Worm (Caenorhabditis elegans): ENCODE measurements around the gene nlp-70.

Gene nlp-70

DNA sequence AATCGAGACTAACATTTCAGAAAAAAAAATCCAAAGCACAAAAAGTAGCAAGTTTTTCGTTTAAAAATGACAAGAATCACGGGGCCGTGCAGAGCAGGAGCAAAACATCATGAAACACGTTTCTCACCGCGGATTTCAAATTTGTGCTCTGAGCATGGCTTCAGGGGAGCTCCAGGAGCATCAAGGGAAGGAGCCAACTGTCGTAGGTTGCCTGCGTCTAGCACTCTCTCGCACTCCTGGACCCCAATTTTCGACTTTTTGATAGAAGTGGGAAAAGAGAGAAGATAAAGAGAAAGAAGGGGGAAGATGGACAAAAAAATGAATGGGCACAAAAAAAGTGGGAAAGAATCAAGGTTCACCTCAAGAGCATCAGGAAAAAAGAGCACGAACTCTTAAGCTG lies 12.1 kb upstream of the nlp-70 start:
- no peak for TF ChIP-seq tab-1 (GFP tag; IDR thresholded peaks at IDR 0.05)
- TF ChIP-seq ref-1 (GFP tag; conservative IDR thresholded peaks at IDR 0.05), result no peak
- TF ChIP-seq ztf-29 (GFP tag; IDR thresholded peaks at IDR 0.05), result no peak
- TF ChIP-seq cog-1 (tag; optimal IDR thresholded peaks at IDR 0.05), result no peak
- TF ChIP-seq klf-2 (GFP tag; conservative IDR thresholded peaks at IDR 0.05), result no peak
- no peak for TF ChIP-seq med-1 (GFP tag; optimal IDR thresholded peaks at IDR 0.05; ENCODE audit: insufficient read depth)
- no peak for TF ChIP-seq flt-1 (GFP tag; IDR thresholded peaks at IDR 0.05)
- no peak for TF ChIP-seq T22C8.4 (GFP tag; IDR thresholded peaks at IDR 0.05)
- no peak for TF ChIP-seq ztf-23 (GFP tag; IDR thresholded peaks at IDR 0.05)

ce11 chrV:283953-284352 lies 11.2 kb upstream of the nlp-70 start:
- TF ChIP-seq klf-2 (GFP tag; conservative IDR thresholded peaks at IDR 0.05) (no peak), ztf-23 (GFP tag; IDR thresholded peaks at IDR 0.05) (no peak), tab-1 (GFP tag; IDR thresholded peaks at IDR 0.05) (no peak), flt-1 (GFP tag; IDR thresholded peaks at IDR 0.05) (no peak), ref-1 (GFP tag; conservative IDR thresholded peaks at IDR 0.05) (no peak), med-1 (GFP tag; optimal IDR thresholded peaks at IDR 0.05; ENCODE audit: insufficient read depth) (no peak), T22C8.4 (GFP tag; IDR thresholded peaks at IDR 0.05) (no peak), ztf-29 (GFP tag; IDR thresholded peaks at IDR 0.05) (no peak), cog-1 (tag; optimal IDR thresholded peaks at IDR 0.05) (no peak)

DNA sequence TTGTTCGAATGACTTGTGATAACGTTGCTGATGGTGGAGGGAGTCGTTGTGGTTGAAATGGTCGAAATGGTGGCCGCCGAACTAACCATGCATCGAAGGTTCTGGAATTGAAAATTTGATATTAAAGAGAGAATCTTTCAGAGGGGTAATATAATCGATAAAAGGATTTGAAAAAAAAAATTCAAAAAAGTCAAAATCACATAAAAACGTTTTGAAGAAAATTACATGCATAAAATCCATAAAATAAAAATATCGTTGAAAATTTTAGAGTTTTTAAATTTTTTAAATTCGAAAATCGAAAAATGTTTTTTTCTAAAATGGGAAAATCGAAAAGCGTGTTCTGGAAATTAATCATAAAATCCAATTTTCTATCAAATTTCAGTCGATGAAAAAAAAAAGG lies 8.9 kb upstream of the nlp-70 start, which contains the start of gene npr-5:
Gene npr-5, minus strand, starts transcription at position 101 of the 400 bp plus-strand sequence.
- TF ChIP-seq cog-1 (tag; optimal IDR thresholded peaks at IDR 0.05), result no peak
- no peak for TF ChIP-seq ref-1 (GFP tag; conservative IDR thresholded peaks at IDR 0.05)

DNA sequence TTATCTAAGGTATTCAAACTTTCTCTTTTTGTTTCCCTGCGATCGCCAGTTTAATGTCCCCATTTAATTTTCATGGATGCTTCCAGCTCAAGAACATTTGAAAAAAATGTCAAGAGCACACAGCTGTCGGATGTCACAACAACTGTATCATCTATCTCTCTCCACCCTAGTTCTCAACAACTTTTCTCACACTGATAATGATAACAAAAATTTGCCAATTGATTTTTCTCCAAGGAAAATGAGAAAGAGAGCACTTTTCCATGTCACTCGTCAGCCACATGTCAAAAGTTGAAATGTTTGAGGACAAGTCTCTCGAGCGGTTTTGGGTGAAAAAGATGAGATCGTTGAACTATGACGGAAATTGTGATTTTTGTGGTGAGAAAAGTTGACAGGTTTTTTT lies 8.4 kb upstream of the nlp-70 start:
- TF ChIP-seq klf-2 (GFP tag; conservative IDR thresholded peaks at IDR 0.05), result no peak
- no peak for TF ChIP-seq ref-1 (GFP tag; conservative IDR thresholded peaks at IDR 0.05)
- TF ChIP-seq T22C8.4 (GFP tag; IDR thresholded peaks at IDR 0.05), result no peak
- no peak for TF ChIP-seq med-1 (GFP tag; optimal IDR thresholded peaks at IDR 0.05; ENCODE audit: insufficient read depth)
- no peak for TF ChIP-seq ztf-23 (GFP tag; IDR thresholded peaks at IDR 0.05)
- TF ChIP-seq ztf-29 (GFP tag; IDR thresholded peaks at IDR 0.05), result no peak

DNA sequence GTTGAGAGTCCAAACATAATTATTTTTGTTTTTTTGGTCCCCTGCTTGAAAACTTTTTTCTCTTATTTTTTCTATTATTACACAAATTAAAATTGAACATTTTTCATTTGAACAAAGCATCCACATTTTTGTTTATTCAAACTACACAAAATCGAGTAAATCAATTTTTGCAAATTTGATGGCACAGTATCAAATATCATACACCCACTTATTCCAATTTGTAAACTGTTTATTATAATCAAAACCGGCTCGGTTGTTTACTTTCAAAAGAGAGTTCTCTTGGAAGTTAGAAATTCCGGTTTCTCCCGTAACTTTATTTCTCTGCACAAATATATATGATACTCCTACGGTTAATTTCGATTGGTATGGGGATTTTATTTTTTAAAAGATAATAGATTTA lies 4.7 kb downstream of the nlp-70 start, which contains the start of gene lgc-26:
Gene lgc-26, plus strand, starts transcription at position 301 of the 400 bp plus-strand sequence.
- no peak for TF ChIP-seq flt-1 (GFP tag; IDR thresholded peaks at IDR 0.05)
- TF ChIP-seq T22C8.4 (GFP tag; IDR thresholded peaks at IDR 0.05), result no peak
- TF ChIP-seq cog-1 (tag; optimal IDR thresholded peaks at IDR 0.05), result no peak
- no peak for TF ChIP-seq ref-1 (GFP tag; conservative IDR thresholded peaks at IDR 0.05)
- TF ChIP-seq ztf-29 (GFP tag; IDR thresholded peaks at IDR 0.05), result no peak
- no peak for TF ChIP-seq ztf-23 (GFP tag; IDR thresholded peaks at IDR 0.05)
- no peak for TF ChIP-seq med-1 (GFP tag; optimal IDR thresholded peaks at IDR 0.05; ENCODE audit: insufficient read depth)
- no peak for TF ChIP-seq tab-1 (GFP tag; IDR thresholded peaks at IDR 0.05)
- TF ChIP-seq klf-2 (GFP tag; conservative IDR thresholded peaks at IDR 0.05), result no peak

ce11 chrV:265062-265963 lies 7.4 kb downstream of the nlp-70 start:
- peak; percentile 54 for TF ChIP-seq cog-1 (tag; optimal IDR thresholded peaks at IDR 0.05)

- no peak for TF ChIP-seq T22C8.4 (GFP tag; IDR thresholded peaks at IDR 0.05)
- no peak for TF ChIP-seq klf-2 (GFP tag; conservative IDR thresholded peaks at IDR 0.05)
- TF ChIP-seq cog-1 (tag; optimal IDR thresholded peaks at IDR 0.05), result no peak
- no peak for TF ChIP-seq tab-1 (GFP tag; IDR thresholded peaks at IDR 0.05)
- TF ChIP-seq flt-1 (GFP tag; IDR thresholded peaks at IDR 0.05), result no peak
- TF ChIP-seq med-1 (GFP tag; optimal IDR thresholded peaks at IDR 0.05; ENCODE audit: insufficient read depth), result no peak
- no peak for TF ChIP-seq ref-1 (GFP tag; conservative IDR thresholded peaks at IDR 0.05)
- no peak for TF ChIP-seq ztf-29 (GFP tag; IDR thresholded peaks at IDR 0.05)
- no peak for TF ChIP-seq ztf-23 (GFP tag; IDR thresholded peaks at IDR 0.05)
These were observed 12.4 kb downstream of the nlp-70 start for ce11 chrV:260334-260733.

DNA sequence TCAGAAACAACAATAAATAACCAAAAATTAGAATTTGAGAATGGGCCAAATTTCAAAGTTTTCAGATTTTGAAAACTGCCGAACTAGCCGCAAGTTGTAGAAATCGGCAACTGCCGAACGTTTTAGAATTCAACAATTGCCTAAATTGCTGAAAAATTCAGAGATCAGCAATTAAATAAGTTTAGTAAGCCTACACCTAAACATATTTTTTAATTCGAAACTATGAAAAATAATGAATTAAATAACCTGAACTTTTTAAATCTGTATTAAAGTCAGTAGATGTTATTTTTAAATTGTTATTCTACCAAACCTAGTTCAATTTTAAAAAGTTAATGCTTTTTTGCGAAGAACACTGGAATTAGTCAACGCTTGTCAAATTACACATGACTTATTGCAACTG lies 14.0 kb downstream of the nlp-70 start, which contains the start of gene nhr-204:
Gene nhr-204, minus strand, starts transcription at position 101 of the 400 bp plus-strand sequence.
- no peak for TF ChIP-seq flt-1 (GFP tag; IDR thresholded peaks at IDR 0.05)

ce11 chrV:254591-254990 lies 18.1 kb downstream of the nlp-70 start, which contains the start of gene str-121:
TSS of gene str-121 (minus strand) at chrV:254691.
- TF ChIP-seq flt-1 (GFP tag; IDR thresholded peaks at IDR 0.05), result no peak
- TF ChIP-seq tab-1 (GFP tag; IDR thresholded peaks at IDR 0.05), result no peak
- no peak for TF ChIP-seq med-1 (GFP tag; optimal IDR thresholded peaks at IDR 0.05; ENCODE audit: insufficient read depth)
- no peak for TF ChIP-seq ztf-29 (GFP tag; IDR thresholded peaks at IDR 0.05)
- TF ChIP-seq klf-2 (GFP tag; conservative IDR thresholded peaks at IDR 0.05), result no peak

DNA sequence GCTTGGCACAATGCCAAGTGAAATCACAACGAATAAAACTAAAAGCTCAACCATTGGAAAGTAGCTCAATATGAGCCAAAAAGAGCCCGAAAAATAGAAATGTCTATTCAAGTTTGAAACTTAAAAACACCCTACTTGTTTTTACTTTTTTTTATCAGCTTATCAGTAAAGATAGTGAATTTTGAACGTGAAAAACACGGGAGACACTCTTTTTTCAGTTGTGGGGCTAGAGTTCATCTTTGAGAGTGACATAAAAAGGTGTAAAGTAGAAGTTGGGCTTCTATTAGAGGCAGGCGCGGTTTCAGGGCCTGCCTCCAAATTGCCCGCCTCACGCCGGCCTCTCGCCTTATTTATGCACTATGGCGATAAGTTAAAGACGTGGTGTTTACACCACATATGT lies 21.1 kb downstream of the nlp-70 start, which contains the start of gene oac-39:
Gene oac-39, minus strand, starts transcription at position 101 of the 400 bp plus-strand sequence.
- TF ChIP-seq flt-1 (GFP tag; IDR thresholded peaks at IDR 0.05), result no peak
- TF ChIP-seq cog-1 (tag; optimal IDR thresholded peaks at IDR 0.05), result no peak
- no peak for TF ChIP-seq ztf-29 (GFP tag; IDR thresholded peaks at IDR 0.05)
- no peak for TF ChIP-seq klf-2 (GFP tag; conservative IDR thresholded peaks at IDR 0.05)
- TF ChIP-seq ref-1 (GFP tag; conservative IDR thresholded peaks at IDR 0.05), result no peak
- TF ChIP-seq T22C8.4 (GFP tag; IDR thresholded peaks at IDR 0.05), result no peak
- TF ChIP-seq tab-1 (GFP tag; IDR thresholded peaks at IDR 0.05), result no peak
- no peak for TF ChIP-seq ztf-23 (GFP tag; IDR thresholded peaks at IDR 0.05)
